Worm (Caenorhabditis elegans): ENCODE measurements around the gene M03E7.2.

Gene M03E7.2

DNA sequence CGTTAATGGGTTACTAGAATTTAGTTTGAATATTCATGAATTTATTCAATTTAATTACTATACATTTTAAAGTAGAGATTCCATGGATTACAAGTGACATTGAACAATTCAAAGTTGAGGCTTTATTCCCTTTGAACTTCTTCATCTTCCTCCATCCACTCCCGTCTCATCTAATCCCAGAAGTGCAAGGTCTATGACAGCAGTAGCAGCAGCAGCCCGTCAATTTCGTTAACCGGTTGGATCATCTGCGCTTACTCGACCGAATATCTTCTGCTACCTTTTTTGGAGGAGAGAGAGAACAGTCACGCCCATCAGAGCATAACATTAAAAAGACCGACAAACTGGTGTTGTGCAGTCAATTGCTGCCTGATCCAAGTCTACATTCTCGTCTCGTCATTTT lies at the start of gene M03E7.2:
Gene M03E7.2 (plus strand): TSS at position 301 of the 400 bp plus-strand sequence.
- TF ChIP-seq W03F9.2 (tag; optimal IDR thresholded peaks at IDR 0.05) (no peak), dao-5 (tag; optimal IDR thresholded peaks at IDR 0.05) (no peak), him-1 (tag; optimal IDR thresholded peaks at IDR 0.05) (no peak)

- no peak for TF ChIP-seq him-1 (tag; optimal IDR thresholded peaks at IDR 0.05)
- TF ChIP-seq dao-5 (tag; optimal IDR thresholded peaks at IDR 0.05) = no peak
- TF ChIP-seq W03F9.2 (tag; optimal IDR thresholded peaks at IDR 0.05) = no peak
Measured at ce11 chrV:5570433-5570832, 47.0 kb upstream of the M03E7.2 start, which contains the start of gene glb-6. Gene glb-6 (minus strand): TSS chrV:5570533.

DNA sequence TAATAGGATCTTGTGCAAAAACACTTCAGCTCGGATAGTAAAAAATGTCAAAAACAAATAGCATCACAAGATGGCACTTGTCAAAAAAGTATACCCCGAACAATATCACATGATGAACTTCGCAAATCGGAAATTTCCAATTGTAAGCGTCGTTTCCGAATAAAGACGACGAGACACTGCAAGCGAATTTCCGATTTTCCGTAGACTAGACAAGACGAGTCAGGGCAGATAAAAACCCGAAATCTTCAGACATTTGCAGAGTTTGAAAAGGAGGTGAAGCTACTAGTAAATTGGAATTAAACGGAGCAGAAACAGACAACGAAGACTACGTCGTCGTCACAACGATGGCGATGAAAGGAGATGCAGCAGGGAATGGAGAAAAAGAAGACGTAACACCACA lies 45.7 kb upstream of the M03E7.2 start:
- no peak for TF ChIP-seq W03F9.2 (tag; optimal IDR thresholded peaks at IDR 0.05)
- TF ChIP-seq dao-5 (tag; optimal IDR thresholded peaks at IDR 0.05) = no peak
- TF ChIP-seq him-1 (tag; optimal IDR thresholded peaks at IDR 0.05) = no peak

DNA sequence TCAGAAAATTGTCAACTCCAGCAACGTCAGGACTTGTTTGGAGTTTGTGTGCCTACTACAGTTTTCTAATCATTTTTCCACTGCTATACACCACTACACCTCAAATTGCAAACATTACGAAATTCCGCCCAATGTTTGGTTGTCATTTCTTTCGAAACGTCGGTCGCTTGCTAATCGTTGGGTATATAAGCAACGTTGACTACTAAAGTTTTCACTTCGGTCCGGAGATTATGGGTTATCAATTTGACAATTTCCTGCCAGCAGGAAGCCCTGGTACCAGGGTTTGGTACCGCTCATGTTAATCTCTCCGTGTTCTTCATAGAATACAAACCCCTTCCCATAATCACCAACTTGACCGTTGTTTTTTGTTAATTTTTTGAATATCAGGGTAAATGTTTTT lies 41.4 kb upstream of the M03E7.2 start:
- TF ChIP-seq dao-5 (tag; optimal IDR thresholded peaks at IDR 0.05) (no peak), W03F9.2 (tag; optimal IDR thresholded peaks at IDR 0.05) (peak; percentile 54), him-1 (tag; optimal IDR thresholded peaks at IDR 0.05) (peak; percentile 27)

DNA sequence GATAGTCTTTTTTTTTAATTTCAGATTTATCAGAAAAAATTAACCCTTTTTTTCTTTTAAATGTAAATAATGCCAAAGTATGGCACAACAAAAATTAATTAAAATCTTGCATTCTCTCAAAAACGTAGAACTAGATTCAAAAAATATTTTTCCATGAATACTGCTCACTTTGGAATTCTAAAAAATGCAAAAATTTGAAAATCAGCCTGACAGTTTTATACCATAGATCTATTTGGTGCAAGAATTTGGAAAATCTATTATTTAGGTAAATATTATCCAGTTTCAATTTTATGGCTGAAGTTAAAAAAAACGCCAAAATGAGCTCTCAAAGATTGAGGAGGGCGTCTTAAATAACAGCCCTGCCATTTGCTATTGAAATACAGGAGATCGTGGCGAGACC lies 37.7 kb upstream of the M03E7.2 start:
- no peak for TF ChIP-seq W03F9.2 (tag; optimal IDR thresholded peaks at IDR 0.05)
- no peak for TF ChIP-seq dao-5 (tag; optimal IDR thresholded peaks at IDR 0.05)
- TF ChIP-seq him-1 (tag; optimal IDR thresholded peaks at IDR 0.05) = no peak

ce11 chrV:5580517-5580916 lies 36.9 kb upstream of the M03E7.2 start:
- TF ChIP-seq dao-5 (tag; optimal IDR thresholded peaks at IDR 0.05) = no peak
- no peak for TF ChIP-seq him-1 (tag; optimal IDR thresholded peaks at IDR 0.05)

- TF ChIP-seq dao-5 (tag; optimal IDR thresholded peaks at IDR 0.05) (no peak), W03F9.2 (tag; optimal IDR thresholded peaks at IDR 0.05) (no peak), him-1 (tag; optimal IDR thresholded peaks at IDR 0.05) (no peak)
Measured at ce11 chrV:5581312-5581711, 36.1 kb upstream of the M03E7.2 start, which contains the start of gene klc-2. Gene klc-2 (minus strand): TSS chrV:5581412.

ce11 chrV:5582308-5582707 lies 35.1 kb upstream of the M03E7.2 start:
- TF ChIP-seq W03F9.2 (tag; optimal IDR thresholded peaks at IDR 0.05) (no peak), him-1 (tag; optimal IDR thresholded peaks at IDR 0.05) (no peak), dao-5 (tag; optimal IDR thresholded peaks at IDR 0.05) (no peak)

DNA sequence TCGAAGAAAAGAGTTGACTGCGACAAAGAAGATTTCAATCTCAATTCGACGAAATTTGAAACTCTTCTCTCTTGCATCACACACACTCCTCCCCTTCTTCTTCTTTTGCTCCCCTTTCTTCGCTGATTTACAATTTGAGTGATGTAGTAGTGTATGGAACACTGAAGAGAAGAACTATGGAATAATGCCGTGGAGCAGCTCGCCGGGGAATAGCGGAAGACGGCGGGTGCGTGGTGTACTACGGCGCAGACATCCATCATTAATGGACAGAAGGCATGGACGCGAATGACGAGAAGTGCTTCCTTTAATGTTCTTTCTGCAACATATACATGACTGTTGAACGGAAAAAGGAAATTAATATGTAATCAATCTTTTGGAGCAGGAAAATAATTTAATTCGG lies 34.5 kb upstream of the M03E7.2 start:
- TF ChIP-seq W03F9.2 (tag; optimal IDR thresholded peaks at IDR 0.05) (no peak), him-1 (tag; optimal IDR thresholded peaks at IDR 0.05) (no peak), dao-5 (tag; optimal IDR thresholded peaks at IDR 0.05) (no peak)

ce11 chrV:5584293-5584776 lies 33.1 kb upstream of the M03E7.2 start, which contains the start of gene pas-6:
Gene pas-6 (minus strand): TSS chrV:5584343.
- no peak for TF ChIP-seq him-1 (tag; optimal IDR thresholded peaks at IDR 0.05)
- no peak for TF ChIP-seq dao-5 (tag; optimal IDR thresholded peaks at IDR 0.05)
- peak; percentile 10 for TF ChIP-seq W03F9.2 (tag; optimal IDR thresholded peaks at IDR 0.05)

DNA sequence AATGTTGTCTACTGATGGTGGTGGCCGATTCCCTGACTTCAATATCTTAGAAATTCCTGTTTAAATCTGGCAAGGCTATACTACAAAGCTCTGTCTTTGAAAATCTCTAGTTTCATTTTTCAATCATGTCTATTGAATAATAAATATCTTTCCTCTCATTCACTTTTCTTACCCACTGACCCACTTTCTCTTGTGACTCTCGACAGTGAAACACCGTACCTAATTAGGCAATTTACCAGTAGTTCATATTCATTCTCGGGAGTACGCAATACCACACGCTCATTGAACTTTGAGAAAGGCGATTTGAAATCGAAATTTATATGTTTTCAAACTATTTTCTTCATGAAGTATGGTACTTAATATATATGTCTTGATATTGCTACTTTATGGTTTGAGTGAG lies 32.6 kb upstream of the M03E7.2 start, which contains the start of gene CD4.11:
Gene CD4.11 (plus strand): TSS at position 301 of the 400 bp plus-strand sequence.
- TF ChIP-seq dao-5 (tag; optimal IDR thresholded peaks at IDR 0.05) (no peak), W03F9.2 (tag; optimal IDR thresholded peaks at IDR 0.05) (no peak), him-1 (tag; optimal IDR thresholded peaks at IDR 0.05) (no peak)

- no peak for TF ChIP-seq dao-5 (tag; optimal IDR thresholded peaks at IDR 0.05)
- TF ChIP-seq him-1 (tag; optimal IDR thresholded peaks at IDR 0.05) = no peak
- TF ChIP-seq W03F9.2 (tag; optimal IDR thresholded peaks at IDR 0.05) = no peak
Measured at ce11 chrV:5587042-5587441, 30.4 kb upstream of the M03E7.2 start.

DNA sequence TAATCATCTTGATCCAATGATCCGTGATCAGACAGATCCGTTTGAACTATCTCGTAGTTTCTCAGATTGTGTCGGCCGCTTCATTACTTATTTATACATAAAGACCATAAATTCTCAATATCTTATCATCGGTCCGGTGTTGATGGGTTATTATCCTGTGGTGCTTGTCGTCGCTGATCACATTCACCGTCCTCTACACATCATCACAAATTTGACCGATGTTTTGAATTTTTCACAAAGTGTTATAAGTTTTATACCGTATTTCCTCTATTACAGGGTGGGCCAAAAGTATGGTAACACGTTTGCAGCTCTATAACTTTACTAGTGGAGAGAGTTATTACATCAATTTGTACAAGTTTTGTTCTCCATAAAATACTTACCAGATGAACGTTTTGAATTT lies 29.4 kb upstream of the M03E7.2 start:
- TF ChIP-seq dao-5 (tag; optimal IDR thresholded peaks at IDR 0.05) (no peak), W03F9.2 (tag; optimal IDR thresholded peaks at IDR 0.05) (no peak), him-1 (tag; optimal IDR thresholded peaks at IDR 0.05) (no peak)

ce11 chrV:5591887-5592286 lies 25.5 kb upstream of the M03E7.2 start:
- no peak for TF ChIP-seq him-1 (tag; optimal IDR thresholded peaks at IDR 0.05)
- no peak for TF ChIP-seq dao-5 (tag; optimal IDR thresholded peaks at IDR 0.05)
- no peak for TF ChIP-seq W03F9.2 (tag; optimal IDR thresholded peaks at IDR 0.05)

ce11 chrV:5592323-5592722 lies 25.1 kb upstream of the M03E7.2 start, which contains the start of gene vps-37:
Gene vps-37 (plus strand): TSS chrV:5592700.
- TF ChIP-seq him-1 (tag; optimal IDR thresholded peaks at IDR 0.05) = no peak
- TF ChIP-seq W03F9.2 (tag; optimal IDR thresholded peaks at IDR 0.05) = peak; percentile 31
